Fruit fly (Drosophila melanogaster) whole organism, wandering third instar larva: ENCODE data around the gene sc.
A peak's percentile ranks its signal among the peaks of the same experiment; 100 is the strongest.

Experiments
- psq ChIP-seq: fragments of 200-800 bp; sonication (Bioruptor generic); optimal IDR thresholded peaks from 3 replicates; lab custom pipeline; 2017; ENCODE audit warnings: missing biosample characterization, mild to moderate bottlenecking, missing genetic modification characterization, moderate library complexity
- usp ChIP-seq: fragments of >200 bp; optimal IDR thresholded peaks from 2 replicates; lab custom pipeline; 2017; ENCODE audit warnings: missing biosample characterization, missing genetic modification characterization
- woc ChIP-seq: sonication (Bioruptor generic); optimal IDR thresholded peaks from 2 replicates; lab custom pipeline; 2016; ENCODE audit warnings: missing biosample characterization, mild to moderate bottlenecking, missing genetic modification characterization

DNA sequence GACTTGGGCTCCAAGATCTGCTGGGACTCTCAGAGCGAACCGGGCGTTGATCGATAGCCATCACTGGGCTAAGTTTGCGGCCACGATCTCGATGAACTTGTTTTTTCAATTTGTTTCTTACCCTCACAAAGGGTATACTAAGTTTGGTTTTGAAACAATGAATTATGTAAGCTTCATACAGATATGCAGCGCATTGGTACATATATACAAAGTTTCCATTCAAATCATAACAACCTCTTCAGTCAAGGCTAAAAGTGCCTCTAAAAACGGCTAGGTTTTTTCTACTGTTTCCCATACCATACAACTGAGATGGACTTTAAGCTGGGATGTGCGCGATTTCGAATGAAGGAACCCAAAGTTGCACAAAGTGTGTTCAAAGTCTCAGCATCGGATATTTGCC is 45.4 kb downstream of the sc start:
- peak; percentile 43 for TF ChIP-seq woc
- TF ChIP-seq usp (GFP tag; lab: Kevin White, UChicago): no peak
- no peak for TF ChIP-seq psq (GFP tag; lab: Kevin White, UChicago)
